Worm (Caenorhabditis elegans) whole organism, midembryonic: ENCODE data around the gene fipr-12.

Source experiments
- T22C8.4 ChIP-seq: fragments of 200-800 bp; sonication (Bioruptor generic); IDR thresholded peaks from 2 replicates; pipeline ENCODE4 v1.3.6; 2022; ENCODE audit warnings: missing genetic modification characterization, missing compliant biosample characterization
- cog-1 ChIP-seq: sonication (generic microtip); optimal IDR thresholded peaks from 2 replicates; lab custom pipeline; 2016; ENCODE audit warnings: missing genetic modification characterization, missing compliant biosample characterization
- flt-1 ChIP-seq: fragments of 200-800 bp; sonication (Bioruptor generic); IDR thresholded peaks from 2 replicates; pipeline ENCODE4 v1.3.6; 2022; ENCODE audit warnings: missing genetic modification characterization, missing compliant biosample characterization
- klf-2 ChIP-seq: fragments of 200-800 bp; sonication (Bioruptor generic); conservative IDR thresholded peaks from 2 replicates; pipeline ENCODE4 v1.3.6; 2022; ENCODE audit warnings: missing genetic modification reagents, missing genetic modification characterization, missing compliant biosample characterization
- med-1 ChIP-seq: sonication (generic microtip); optimal IDR thresholded peaks from 2 replicates; lab custom pipeline; 2017; ENCODE audit warnings: missing genetic modification characterization, mild to moderate bottlenecking, missing compliant biosample characterization, antibody characterized with exemption, missing genetic modification reagents; ENCODE audit not compliant: insufficient read depth
- ref-1 ChIP-seq: fragments of 200-800 bp; sonication (Bioruptor generic); conservative IDR thresholded peaks from 2 replicates; pipeline ENCODE4 v1.3.6; 2022; ENCODE audit warnings: missing genetic modification reagents, missing genetic modification characterization, missing compliant biosample characterization
- tab-1 ChIP-seq: fragments of 200-800 bp; sonication (Bioruptor generic); IDR thresholded peaks from 2 replicates; pipeline ENCODE4 v1.3.6; 2022; ENCODE audit warnings: missing genetic modification characterization, missing compliant biosample characterization
- ztf-23 ChIP-seq: fragments of 200-800 bp; sonication (Bioruptor generic); IDR thresholded peaks from 2 replicates; pipeline ENCODE4 v1.3.6; 2022; ENCODE audit warnings: missing genetic modification reagents, missing genetic modification characterization, missing compliant biosample characterization
- ztf-29 ChIP-seq: fragments of 200-800 bp; sonication (Bioruptor generic); IDR thresholded peaks from 2 replicates; pipeline ENCODE4 v1.3.6; 2022; ENCODE audit warnings: missing genetic modification reagents, missing genetic modification characterization, missing compliant biosample characterization

The fipr-12 gene

ce11 chrV:9943039-9943438 lies at the start of gene fipr-12:
Gene fipr-12, plus strand, starts transcription at chrV:9943339.
- no peak for TF ChIP-seq ztf-23 (GFP tag; lab: Robert Waterston, UW)
- TF ChIP-seq tab-1 (GFP tag; lab: Robert Waterston, UW) = no peak
- no peak for TF ChIP-seq T22C8.4 (GFP tag; lab: Robert Waterston, UW)
- no peak for TF ChIP-seq klf-2 (GFP tag; lab: Robert Waterston, UW)
- TF ChIP-seq ztf-29 (GFP tag; lab: Robert Waterston, UW) = no peak
- no peak for TF ChIP-seq ref-1 (GFP tag; lab: Robert Waterston, UW)
- TF ChIP-seq med-1 (GFP tag; lab: Kevin White, UChicago) = no peak
- TF ChIP-seq flt-1 = no peak
- no peak for TF ChIP-seq cog-1 (tag; lab: Kevin White, UChicago)

- TF ChIP-seq ref-1 (GFP tag; lab: Robert Waterston, UW) (no peak), T22C8.4 (GFP tag; lab: Robert Waterston, UW) (no peak), ztf-23 (GFP tag; lab: Robert Waterston, UW) (no peak), ztf-29 (GFP tag; lab: Robert Waterston, UW) (no peak), flt-1 (no peak), klf-2 (GFP tag; lab: Robert Waterston, UW) (no peak), med-1 (GFP tag; lab: Kevin White, UChicago) (no peak), cog-1 (tag; lab: Kevin White, UChicago) (no peak), tab-1 (GFP tag; lab: Robert Waterston, UW) (no peak)
Measured at ce11 chrV:9899278-9899677, 43.9 kb upstream of the fipr-12 start, which contains the start of gene egl-47. Gene egl-47, plus strand, starts transcription at chrV:9899578.

ce11 chrV:9901119-9901518 lies 42.0 kb upstream of the fipr-12 start:
- TF ChIP-seq cog-1 (tag; lab: Kevin White, UChicago) (no peak), klf-2 (GFP tag; lab: Robert Waterston, UW) (no peak), T22C8.4 (GFP tag; lab: Robert Waterston, UW) (no peak)

ce11 chrV:9906115-9906514 lies 37.0 kb upstream of the fipr-12 start, which contains the start of gene fipr-11:
Gene fipr-11, minus strand, starts transcription at chrV:9906215.
- TF ChIP-seq flt-1 (no peak), ztf-23 (GFP tag; lab: Robert Waterston, UW) (no peak), cog-1 (tag; lab: Kevin White, UChicago) (no peak), ztf-29 (GFP tag; lab: Robert Waterston, UW) (no peak), med-1 (GFP tag; lab: Kevin White, UChicago) (no peak), ref-1 (GFP tag; lab: Robert Waterston, UW) (no peak), tab-1 (GFP tag; lab: Robert Waterston, UW) (no peak), T22C8.4 (GFP tag; lab: Robert Waterston, UW) (no peak), klf-2 (GFP tag; lab: Robert Waterston, UW) (no peak)

- no peak for TF ChIP-seq T22C8.4 (GFP tag; lab: Robert Waterston, UW)
- no peak for TF ChIP-seq ztf-29 (GFP tag; lab: Robert Waterston, UW)
- TF ChIP-seq tab-1 (GFP tag; lab: Robert Waterston, UW) = no peak
Measured at ce11 chrV:9907205-9907604, 35.9 kb upstream of the fipr-12 start.

- TF ChIP-seq cog-1 (tag; lab: Kevin White, UChicago) = no peak
- TF ChIP-seq med-1 (GFP tag; lab: Kevin White, UChicago) = no peak
- no peak for TF ChIP-seq klf-2 (GFP tag; lab: Robert Waterston, UW)
- no peak for TF ChIP-seq ztf-23 (GFP tag; lab: Robert Waterston, UW)
- no peak for TF ChIP-seq ref-1 (GFP tag; lab: Robert Waterston, UW)
- TF ChIP-seq T22C8.4 (GFP tag; lab: Robert Waterston, UW) = no peak
- no peak for TF ChIP-seq tab-1 (GFP tag; lab: Robert Waterston, UW)
- no peak for TF ChIP-seq ztf-29 (GFP tag; lab: Robert Waterston, UW)
- no peak for TF ChIP-seq flt-1
Measured at ce11 chrV:9909624-9910023, 33.5 kb upstream of the fipr-12 start.

- TF ChIP-seq ztf-29 (GFP tag; lab: Robert Waterston, UW) = no peak
- no peak for TF ChIP-seq cog-1 (tag; lab: Kevin White, UChicago)
- TF ChIP-seq tab-1 (GFP tag; lab: Robert Waterston, UW) = no peak
- no peak for TF ChIP-seq klf-2 (GFP tag; lab: Robert Waterston, UW)
- TF ChIP-seq T22C8.4 (GFP tag; lab: Robert Waterston, UW) = no peak
- no peak for TF ChIP-seq ztf-23 (GFP tag; lab: Robert Waterston, UW)
- no peak for TF ChIP-seq med-1 (GFP tag; lab: Kevin White, UChicago)
- TF ChIP-seq ref-1 (GFP tag; lab: Robert Waterston, UW) = no peak
- no peak for TF ChIP-seq flt-1
Measured at ce11 chrV:9911165-9911564, 32.0 kb upstream of the fipr-12 start.

ce11 chrV:9913863-9914262 lies 29.3 kb upstream of the fipr-12 start, which contains the start of gene fipr-10:
Gene fipr-10, plus strand, starts transcription at chrV:9914163.
- TF ChIP-seq klf-2 (GFP tag; lab: Robert Waterston, UW) (no peak), ref-1 (GFP tag; lab: Robert Waterston, UW) (no peak), med-1 (GFP tag; lab: Kevin White, UChicago) (no peak), cog-1 (tag; lab: Kevin White, UChicago) (no peak), ztf-29 (GFP tag; lab: Robert Waterston, UW) (no peak), T22C8.4 (GFP tag; lab: Robert Waterston, UW) (no peak), flt-1 (no peak), ztf-23 (GFP tag; lab: Robert Waterston, UW) (no peak), tab-1 (GFP tag; lab: Robert Waterston, UW) (no peak)

ce11 chrV:9915021-9915420 lies 28.1 kb upstream of the fipr-12 start, which contains the start of gene mec-9:
Gene mec-9, minus strand, starts transcription at chrV:9915121.
- no peak for TF ChIP-seq klf-2 (GFP tag; lab: Robert Waterston, UW)
- TF ChIP-seq flt-1 = no peak
- TF ChIP-seq med-1 (GFP tag; lab: Kevin White, UChicago) = no peak
- TF ChIP-seq ztf-29 (GFP tag; lab: Robert Waterston, UW) = no peak
- no peak for TF ChIP-seq cog-1 (tag; lab: Kevin White, UChicago)
- TF ChIP-seq ztf-23 (GFP tag; lab: Robert Waterston, UW) = no peak
- TF ChIP-seq ref-1 (GFP tag; lab: Robert Waterston, UW) = no peak
- TF ChIP-seq tab-1 (GFP tag; lab: Robert Waterston, UW) = no peak
- no peak for TF ChIP-seq T22C8.4 (GFP tag; lab: Robert Waterston, UW)
